Worm (Caenorhabditis elegans) whole organism, L4 larva: ENCODE data around the gene nas-9.

ENCODE experiments used
- F49E8.2 ChIP-seq: sonication (generic microtip); optimal IDR thresholded peaks from 2 replicates; lab custom pipeline; 2016; ENCODE audit warnings: missing compliant biosample characterization, mild to moderate bottlenecking, missing genetic modification characterization, borderline replicate concordance
- T20F7.1 ChIP-seq: fragments of 200-800 bp; sonication (Bioruptor generic); optimal IDR thresholded peaks from 2 replicates; lab custom pipeline; 2018; ENCODE audit warnings: mild to moderate bottlenecking, missing genetic modification characterization, missing compliant biosample characterization
- T26A8.4 ChIP-seq: fragments of 200-800 bp; sonication (Bioruptor generic); IDR thresholded peaks from 2 replicates; pipeline ENCODE4 v1.3.6; 2022; ENCODE audit warnings: missing genetic modification characterization, missing compliant biosample characterization
- ZK337.2 ChIP-seq: fragments of 200-800 bp; sonication (Bioruptor generic); IDR thresholded peaks from 2 replicates; pipeline ENCODE4 v1.3.6; 2022; ENCODE audit warnings: missing genetic modification reagents, missing genetic modification characterization, missing compliant biosample characterization
- ZK546.5 ChIP-seq, 2 experiments: sonication (generic microtip); optimal IDR thresholded peaks; 2 replicates each; lab custom pipeline; 2017; ENCODE audit warnings: missing biosample characterization in 2 of 2, missing genetic modification characterization in 2 of 2
- aly-2 ChIP-seq: sonication (generic microtip); optimal IDR thresholded peaks from 2 replicates; lab custom pipeline; 2018; ENCODE audit warnings: missing biosample characterization, missing genetic modification characterization
- ama-1 ChIP-seq: fragments of 150-350 bp; optimal IDR thresholded peaks from 2 replicates; lab custom pipeline; 2014; ENCODE audit warnings: inconsistent platforms, mixed read lengths
- arid-1 ChIP-seq: fragments of 200-800 bp; sonication (Bioruptor generic); conservative IDR thresholded peaks from 2 replicates; pipeline ENCODE4 v1.3.6; 2022; ENCODE audit warnings: missing genetic modification reagents, missing genetic modification characterization, missing compliant biosample characterization
- cey-2 ChIP-seq: sonication (generic microtip); optimal IDR thresholded peaks from 3 replicates; lab custom pipeline; 2017; ENCODE audit warnings: missing genetic modification characterization, mild to moderate bottlenecking, missing compliant biosample characterization, antibody characterized with exemption, borderline replicate concordance; ENCODE audit not compliant: insufficient read depth
- ctbp-1 ChIP-seq: fragments of 200-800 bp; sonication (Bioruptor generic); IDR thresholded peaks from 2 replicates; pipeline ENCODE4 v1.3.6; 2022; ENCODE audit warnings: missing genetic modification reagents, missing genetic modification characterization, missing compliant biosample characterization
- daf-8 ChIP-seq: fragments of 200-800 bp; sonication (Bioruptor generic); IDR thresholded peaks from 2 replicates; pipeline ENCODE4 v1.3.6; 2022; ENCODE audit warnings: missing genetic modification characterization, missing compliant biosample characterization
- dmd-6 ChIP-seq: fragments of 200-800 bp; sonication (Bioruptor generic); IDR thresholded peaks from 2 replicates; pipeline ENCODE4 v1.3.6; 2022; ENCODE audit warnings: missing genetic modification reagents, missing genetic modification characterization, missing compliant biosample characterization
- dmd-8 ChIP-seq: fragments of 200-800 bp; sonication (Bioruptor generic); IDR thresholded peaks from 2 replicates; pipeline ENCODE4 v1.3.6; 2022; ENCODE audit warnings: missing genetic modification characterization, missing compliant biosample characterization
- dmd-9 ChIP-seq: fragments of 200-800 bp; sonication (Bioruptor generic); IDR thresholded peaks from 2 replicates; pipeline ENCODE4 v1.3.6; 2022; ENCODE audit warnings: missing genetic modification reagents, missing genetic modification characterization, missing compliant biosample characterization
- dpl-1 ChIP-seq: fragments of 150-350 bp; optimal IDR thresholded peaks from 2 replicates; lab custom pipeline; 2014; ENCODE audit warnings: missing biosample characterization, missing genetic modification reagents, missing genetic modification characterization
- egl-43 ChIP-seq: fragments of 200-800 bp; sonication (Bioruptor generic); IDR thresholded peaks from 2 replicates; pipeline ENCODE4 v1.3.6; 2022; ENCODE audit warnings: missing genetic modification reagents, missing genetic modification characterization, missing compliant biosample characterization
- hif-1 ChIP-seq, 2 experiments: sonication (generic microtip); optimal IDR thresholded peaks; 2 replicates each; lab custom pipeline; 2016 to 2017; ENCODE audit warnings: missing compliant biosample characterization in 2 of 2, missing genetic modification characterization in 2 of 2, missing genetic modification reagents in 2 of 2, missing genotype in 2 of 2, mild to moderate bottlenecking in 1 of 2
- hlh-11 ChIP-seq: fragments of 200-800 bp; sonication (Bioruptor generic); optimal IDR thresholded peaks from 2 replicates; lab custom pipeline; 2018; ENCODE audit warnings: mild to moderate bottlenecking, missing genetic modification characterization, missing compliant biosample characterization
- hmg-1.1 ChIP-seq: fragments of 200-800 bp; sonication (Bioruptor generic); IDR thresholded peaks from 2 replicates; pipeline ENCODE4 v1.3.6; 2022; ENCODE audit warnings: missing genetic modification reagents, missing genetic modification characterization, missing compliant biosample characterization
- lim-7 ChIP-seq: fragments of 200-800 bp; sonication (Bioruptor generic); IDR thresholded peaks from 2 replicates; pipeline ENCODE4 v1.3.6; 2022; ENCODE audit warnings: missing genetic modification characterization, missing compliant biosample characterization
- lin-13 ChIP-seq: fragments of 150-350 bp; optimal IDR thresholded peaks from 2 replicates; lab custom pipeline; 2014; ENCODE audit warnings: missing biosample characterization, missing genetic modification reagents, missing genetic modification characterization
- lin-15B ChIP-seq: fragments of 150-350 bp; sonication (generic microtip); optimal IDR thresholded peaks from 3 replicates; lab custom pipeline; 2014; ENCODE audit warnings: missing biosample characterization, missing genetic modification characterization
- lin-39 ChIP-seq: fragments of 150-350 bp; optimal IDR thresholded peaks from 2 replicates; lab custom pipeline; 2014; ENCODE audit warnings: missing biosample characterization, missing genetic modification reagents, missing genetic modification characterization
- madf-9 ChIP-seq: fragments of 200-800 bp; sonication (Bioruptor generic); conservative IDR thresholded peaks from 2 replicates; pipeline ENCODE4 v1.3.6; 2022; ENCODE audit warnings: missing genetic modification reagents, missing genetic modification characterization, missing compliant biosample characterization
- mdl-1 ChIP-seq, 2 experiments: fragments of 150-350 bp in 1 of 2; sonication (generic microtip) in 1 of 2; optimal IDR thresholded peaks; 2 replicates each; lab custom pipeline; 2014 to 2017; ENCODE audit warnings: missing biosample characterization in 2 of 2, missing genetic modification characterization in 2 of 2
- mdt-29 ChIP-seq: fragments of 200-800 bp; sonication (Bioruptor generic); IDR thresholded peaks from 2 replicates; pipeline ENCODE4 v1.3.6; 2022; ENCODE audit warnings: missing genetic modification reagents, missing genetic modification characterization, missing compliant biosample characterization
- mep-1 ChIP-seq: fragments of 150-350 bp; sonication (generic microtip); optimal IDR thresholded peaks from 3 replicates; lab custom pipeline; 2014; ENCODE audit warnings: missing biosample characterization, missing genetic modification characterization
- mxl-2 ChIP-seq: fragments of 200-800 bp; sonication (Bioruptor generic); conservative IDR thresholded peaks from 2 replicates; pipeline ENCODE4 v1.3.6; 2022; ENCODE audit warnings: missing genetic modification reagents, missing genetic modification characterization, missing compliant biosample characterization
- mxl-3 ChIP-seq: fragments of 200-800 bp; sonication (Bioruptor generic); optimal IDR thresholded peaks from 2 replicates; lab custom pipeline; 2018; ENCODE audit warnings: mild to moderate bottlenecking, missing genetic modification characterization, missing compliant biosample characterization
- nhr-10 ChIP-seq: fragments of 150-350 bp; optimal IDR thresholded peaks from 2 replicates; lab custom pipeline; 2014; ENCODE audit warnings: missing biosample characterization, missing genetic modification characterization
- nhr-11 ChIP-seq: fragments of 150-350 bp; optimal IDR thresholded peaks from 2 replicates; lab custom pipeline; 2014; ENCODE audit warnings: missing biosample characterization, missing genetic modification characterization
- nhr-111 ChIP-seq: fragments of 200-800 bp; sonication (Bioruptor generic); optimal IDR thresholded peaks from 2 replicates; lab custom pipeline; 2018; ENCODE audit warnings: mild to moderate bottlenecking, missing genetic modification characterization, missing compliant biosample characterization
- nhr-237 ChIP-seq: sonication (generic microtip); optimal IDR thresholded peaks from 2 replicates; lab custom pipeline; 2017; ENCODE audit warnings: missing biosample characterization, missing genetic modification characterization
- nhr-28 ChIP-seq: fragments of 150-350 bp; optimal IDR thresholded peaks from 2 replicates; lab custom pipeline; 2014; ENCODE audit warnings: missing biosample characterization, missing genetic modification characterization
- nhr-41 ChIP-seq: fragments of 200-800 bp; sonication (Bioruptor generic); IDR thresholded peaks from 2 replicates; pipeline ENCODE4 v1.3.6; 2022; ENCODE audit warnings: missing genetic modification reagents, missing genetic modification characterization, missing compliant biosample characterization
- nhr-42 ChIP-seq: fragments of 200-800 bp; sonication (Bioruptor generic); IDR thresholded peaks from 2 replicates; pipeline ENCODE4 v1.3.6; 2022; ENCODE audit warnings: missing genetic modification characterization, missing compliant biosample characterization
- nhr-48 ChIP-seq: sonication (generic microtip); optimal IDR thresholded peaks from 2 replicates; lab custom pipeline; 2016; ENCODE audit warnings: mild to moderate bottlenecking, missing genetic modification characterization, missing compliant biosample characterization
- nhr-76 ChIP-seq: fragments of 150-350 bp; optimal IDR thresholded peaks from 2 replicates; lab custom pipeline; 2014; ENCODE audit warnings: missing biosample characterization, missing genetic modification characterization
- nhr-77 ChIP-seq: fragments of 150-350 bp; optimal IDR thresholded peaks from 2 replicates; lab custom pipeline; 2014; ENCODE audit warnings: missing biosample characterization, missing genetic modification characterization
- php-3 ChIP-seq: fragments of 200-800 bp; sonication (Bioruptor generic); IDR thresholded peaks from 2 replicates; pipeline ENCODE4 v1.3.6; 2022; ENCODE audit warnings: missing genetic modification reagents, missing genetic modification characterization, missing compliant biosample characterization
- skn-1 ChIP-seq: fragments of 150-350 bp; optimal IDR thresholded peaks from 2 replicates; lab custom pipeline; 2014; ENCODE audit warnings: missing biosample characterization, missing genetic modification characterization
- snpc-4 ChIP-seq: fragments of 150-350 bp; optimal IDR thresholded peaks from 2 replicates; lab custom pipeline; 2014; ENCODE audit warnings: missing biosample characterization, missing genetic modification characterization
- spr-1 ChIP-seq: sonication (generic microtip); optimal IDR thresholded peaks from 2 replicates; lab custom pipeline; 2016; ENCODE audit warnings: mild to moderate bottlenecking, missing genetic modification characterization, missing compliant biosample characterization
- unc-130 ChIP-seq: sonication (generic microtip); optimal IDR thresholded peaks from 2 replicates; lab custom pipeline; 2016; ENCODE audit warnings: missing genetic modification reagents, missing genetic modification characterization, missing compliant biosample characterization
- vab-7 ChIP-seq: fragments of 200-800 bp; sonication (Bioruptor generic); IDR thresholded peaks from 2 replicates; pipeline ENCODE4 v1.3.6; 2022; ENCODE audit warnings: missing genetic modification reagents, missing genetic modification characterization, missing compliant biosample characterization
- zag-1 ChIP-seq: fragments of 150-350 bp; optimal IDR thresholded peaks from 2 replicates; lab custom pipeline; 2014; ENCODE audit warnings: missing biosample characterization, missing genetic modification characterization
- zip-2 ChIP-seq: fragments of 150-350 bp; optimal IDR thresholded peaks from 2 replicates; lab custom pipeline; 2014; ENCODE audit warnings: missing biosample characterization, missing genetic modification characterization

nas-9 gene

ce11 chrV:4826710-4827380 lies 13.0 kb downstream of the nas-9 start, which contains the start of the genes hsp-6 and C37H5.5 (continued):
- TF ChIP-seq ZK337.2 = 0 out of 2 replicates have a peak, but pooled peaks have one; percentile 18
- TF ChIP-seq madf-9 (GFP tag; lab: Robert Waterston, UW) = 0 out of 2 replicates have a peak, but pooled peaks have one; percentile 25
- TF ChIP-seq zip-2 (tag; lab: Kevin White, UChicago) = no peak
- peak; percentile 92 for TF ChIP-seq mep-1 (tag; lab: Kevin White, UChicago)
- TF ChIP-seq hlh-11 (tag; lab: Kevin White, UChicago) = peak; percentile 87
- TF ChIP-seq ctbp-1 (GFP tag; lab: Robert Waterston, UW) = no peak
- TF ChIP-seq nhr-76 (tag; lab: Kevin White, UChicago) = no peak
- TF ChIP-seq skn-1 (tag; lab: Kevin White, UChicago) = no peak
- peak; percentile 59; the same call in 1 of the 2 replicates for TF ChIP-seq arid-1 (GFP tag; lab: Robert Waterston, UW)
- no peak for TF ChIP-seq zag-1 (tag; lab: Kevin White, UChicago)
- TF ChIP-seq hmg-1.1 = peak; percentile 76
- TF ChIP-seq php-3 (GFP tag; lab: Robert Waterston, UW) = 0 out of 2 replicates have a peak, but pooled peaks have one; percentile 29
- TF ChIP-seq mdl-1 (tag; optimal IDR thresholded peaks at IDR 0.05; lab: Kevin White, UChicago) = peak in 1 of 2 experiments; percentile 78
- no peak for TF ChIP-seq snpc-4 (tag; lab: Kevin White, UChicago)
- TF ChIP-seq T26A8.4 (GFP tag; lab: Robert Waterston, UW) = peak; percentile 68
- TF ChIP-seq mdt-29 (GFP tag; lab: Robert Waterston, UW) = peak; percentile 91
- TF ChIP-seq daf-8 (GFP tag; lab: Robert Waterston, UW) = no peak
- peak; percentile 73 for TF ChIP-seq unc-130 (GFP tag; lab: Kevin White, UChicago)
- TF ChIP-seq vab-7 = 0 out of 2 replicates have a peak, but pooled peaks have one; percentile 36
- peak in 1 of 2 experiments; percentile 76 for TF ChIP-seq hif-1 (tag; optimal IDR thresholded peaks at IDR 0.05; lab: Kevin White, UChicago)
- no peak for TF ChIP-seq nhr-41 (GFP tag; lab: Robert Waterston, UW)
- TF ChIP-seq F49E8.2 (tag; lab: Kevin White, UChicago) = peak; percentile 36
- TF ChIP-seq nhr-28 = peak; percentile 78
- no peak for TF ChIP-seq cey-2
- TF ChIP-seq lim-7 (GFP tag; lab: Robert Waterston, UW) = no peak
- TF ChIP-seq mxl-2 (GFP tag; lab: Robert Waterston, UW) = no peak
- TF ChIP-seq nhr-11 (tag; lab: Kevin White, UChicago) = peak; percentile 18
- peak; percentile 64; the same call in 1 of the 2 replicates for TF ChIP-seq nhr-42 (GFP tag; lab: Robert Waterston, UW)
- no peak for TF ChIP-seq lin-15B (tag; lab: Kevin White, UChicago)
- peak; percentile 50 for TF ChIP-seq nhr-48 (tag; lab: Kevin White, UChicago)
- peak; percentile 69 for TF ChIP-seq dmd-6
- TF ChIP-seq, all 104 proteins: peak for 44

- TF ChIP-seq nhr-77 (tag; lab: Kevin White, UChicago) (no peak), nhr-48 (tag; lab: Kevin White, UChicago) (peak; percentile 0), T20F7.1 (GFP tag; lab: Kevin White, UChicago) (peak; percentile 77), T26A8.4 (GFP tag; lab: Robert Waterston, UW) (peak; percentile 60; the same call in 1 of the 2 replicates), nhr-10 (tag; lab: Kevin White, UChicago) (no peak), nhr-237 (tag; lab: Kevin White, UChicago) (no peak), ZK546.5 (tag; optimal IDR thresholded peaks at IDR 0.05; lab: Kevin White, UChicago) (no peak), ama-1 (lab: Kevin White, UChicago) (peak; percentile 54), ZK337.2 (0 out of 2 replicates have a peak, but pooled peaks have one; percentile 58), nhr-111 (GFP tag; lab: Kevin White, UChicago) (peak; percentile 36), spr-1 (tag; lab: Kevin White, UChicago) (peak; percentile 34), lin-39 (tag; lab: Kevin White, UChicago) (no peak), dmd-9 (GFP tag; lab: Robert Waterston, UW) (no peak), egl-43 (GFP tag; lab: Robert Waterston, UW) (no peak), zag-1 (tag; lab: Kevin White, UChicago) (no peak), snpc-4 (tag; lab: Kevin White, UChicago) (no peak), nhr-28 (peak; percentile 4), lin-13 (GFP tag; lab: Kevin White, UChicago) (peak; percentile 34), F49E8.2 (tag; lab: Kevin White, UChicago) (peak; percentile 23), madf-9 (GFP tag; lab: Robert Waterston, UW) (no peak), dmd-8 (GFP tag; lab: Robert Waterston, UW) (peak; percentile 19; the same call in 1 of the 2 replicates), mxl-3 (GFP tag; lab: Kevin White, UChicago) (peak; percentile 18), dpl-1 (GFP tag; lab: Kevin White, UChicago) (peak; percentile 3), aly-2 (tag; lab: Kevin White, UChicago) (no peak)
Measured at ce11 chrV:4823683-4824391, 16.0 kb downstream of the nas-9 start.
